Worm (Caenorhabditis elegans) whole organism, young adult: ENCODE measurements around the gene F37C12.14.

Experiments
- C17E4.6 ChIP-seq: fragments of 200-800 bp; sonication (Bioruptor generic); IDR thresholded peaks from 2 replicates; pipeline ENCODE4 v1.3.6; 2022; ENCODE audit warnings: missing genetic modification reagents, missing genetic modification characterization, missing compliant biosample characterization
- D2030.7 ChIP-seq: fragments of 200-800 bp; sonication (Bioruptor generic); IDR thresholded peaks from 2 replicates; pipeline ENCODE4 v1.3.6; 2022; ENCODE audit warnings: missing genetic modification reagents, missing genetic modification characterization, missing compliant biosample characterization
- F22D6.2 ChIP-seq: sonication (generic microtip); optimal IDR thresholded peaks from 2 replicates; lab custom pipeline; 2016; ENCODE audit warnings: mild to moderate bottlenecking, missing genetic modification characterization, missing compliant biosample characterization
- F33H1.4 ChIP-seq: fragments of 200-800 bp; sonication (Bioruptor generic); IDR thresholded peaks from 2 replicates; pipeline ENCODE4 v1.3.6; 2022; ENCODE audit warnings: missing genetic modification reagents, missing genetic modification characterization, missing compliant biosample characterization
- F52B5.7 ChIP-seq: sonication (generic microtip); optimal IDR thresholded peaks from 2 replicates; lab custom pipeline; 2016; ENCODE audit warnings: mild to moderate bottlenecking, missing genetic modification characterization, missing compliant biosample characterization
- Y56A3A.18 ChIP-seq: fragments of 200-800 bp; sonication (Bioruptor generic); IDR thresholded peaks from 2 replicates; pipeline ENCODE4 v1.3.6; 2022; ENCODE audit warnings: missing genetic modification reagents, missing genetic modification characterization, missing compliant biosample characterization
- Y67H2A.10 ChIP-seq: fragments of 200-800 bp; sonication (Bioruptor generic); conservative IDR thresholded peaks from 2 replicates; pipeline ENCODE4 v1.3.6; 2022; ENCODE audit warnings: missing genetic modification reagents, missing genetic modification characterization, missing compliant biosample characterization
- Y95B8A.8 ChIP-seq: fragments of 200-800 bp; sonication (Bioruptor generic); IDR thresholded peaks from 2 replicates; pipeline ENCODE4 v1.3.6; 2022; ENCODE audit warnings: missing genetic modification reagents, missing genetic modification characterization, missing compliant biosample characterization
- aptf-2 ChIP-seq: fragments of 200-800 bp; sonication (Bioruptor generic); conservative IDR thresholded peaks from 2 replicates; pipeline ENCODE4 v1.3.6; 2022; ENCODE audit warnings: missing genetic modification reagents, missing genetic modification characterization, missing compliant biosample characterization
- attf-3 ChIP-seq: fragments of 200-800 bp; sonication (Bioruptor generic); conservative IDR thresholded peaks from 2 replicates; pipeline ENCODE4 v1.3.6; 2022; ENCODE audit warnings: missing genetic modification reagents, missing genetic modification characterization, missing compliant biosample characterization
- cebp-2 ChIP-seq: fragments of 200-800 bp; sonication (Bioruptor generic); IDR thresholded peaks from 2 replicates; pipeline ENCODE4 v1.3.6; 2022; ENCODE audit warnings: missing genetic modification characterization, missing compliant biosample characterization
- ceh-79 ChIP-seq: sonication (generic microtip); optimal IDR thresholded peaks from 2 replicates; lab custom pipeline; 2017; ENCODE audit warnings: mild to moderate bottlenecking, missing genetic modification characterization, missing compliant biosample characterization
- ceh-91 ChIP-seq: fragments of 200-800 bp; sonication (Bioruptor generic); IDR thresholded peaks from 2 replicates; pipeline ENCODE4 v1.3.6; 2022; ENCODE audit warnings: missing genetic modification reagents, missing genetic modification characterization, missing compliant biosample characterization
- die-1 ChIP-seq: sonication (generic microtip); optimal IDR thresholded peaks from 2 replicates; lab custom pipeline; 2016; ENCODE audit warnings: missing genotype, mild to moderate bottlenecking, missing genetic modification characterization, missing compliant biosample characterization
- dox-1 ChIP-seq: fragments of 200-800 bp; sonication (Bioruptor generic); IDR thresholded peaks from 2 replicates; pipeline ENCODE4 v1.3.6; 2022; ENCODE audit warnings: missing genetic modification reagents, missing genetic modification characterization, missing compliant biosample characterization
- dpff-1 ChIP-seq: sonication (generic microtip); optimal IDR thresholded peaks from 2 replicates; lab custom pipeline; 2017; ENCODE audit warnings: mild to moderate bottlenecking, missing genetic modification characterization, missing compliant biosample characterization
- egl-18 ChIP-seq: fragments of 200-800 bp; sonication (Bioruptor generic); IDR thresholded peaks from 2 replicates; pipeline ENCODE4 v1.3.6; 2022; ENCODE audit warnings: missing genetic modification reagents, missing genetic modification characterization, missing compliant biosample characterization
- ets-4 ChIP-seq: fragments of 200-800 bp; sonication (Bioruptor generic); optimal IDR thresholded peaks from 2 replicates; lab custom pipeline; 2018; ENCODE audit warnings: mild to moderate bottlenecking, missing genetic modification characterization, missing compliant biosample characterization
- him-1 ChIP-seq: sonication (generic microtip); optimal IDR thresholded peaks from 2 replicates; lab custom pipeline; 2016; ENCODE audit warnings: missing genotype, missing genetic modification reagents, missing genetic modification characterization, missing compliant biosample characterization
- hlh-26 ChIP-seq: fragments of 200-800 bp; sonication (Bioruptor generic); conservative IDR thresholded peaks from 2 replicates; pipeline ENCODE4 v1.3.6; 2022; ENCODE audit warnings: missing genetic modification reagents, missing genetic modification characterization, missing compliant biosample characterization
- hrde-1 ChIP-seq: sonication (generic microtip); optimal IDR thresholded peaks from 2 replicates; lab custom pipeline; 2016; ENCODE audit warnings: missing genetic modification characterization, mild to moderate bottlenecking, missing compliant biosample characterization, moderate library complexity, missing genotype, missing genetic modification reagents, borderline replicate concordance
- lin-40 ChIP-seq: sonication (generic microtip); optimal IDR thresholded peaks from 2 replicates; lab custom pipeline; 2016; ENCODE audit warnings: missing genetic modification characterization, mild to moderate bottlenecking, missing compliant biosample characterization, missing genotype, missing genetic modification reagents
- lin-54 ChIP-seq: fragments of 200-800 bp; sonication (Bioruptor generic); optimal IDR thresholded peaks from 2 replicates; lab custom pipeline; 2018; ENCODE audit warnings: mild to moderate bottlenecking, missing genetic modification characterization, missing compliant biosample characterization
- lsl-1 ChIP-seq: fragments of 200-800 bp; sonication (Bioruptor generic); optimal IDR thresholded peaks from 2 replicates; lab custom pipeline; 2018; ENCODE audit warnings: mild to moderate bottlenecking, missing genetic modification characterization, moderate library complexity, missing compliant biosample characterization
- lsy-27 ChIP-seq: sonication (generic microtip); optimal IDR thresholded peaks from 2 replicates; lab custom pipeline; 2017; ENCODE audit warnings: missing genetic modification characterization, mild to moderate bottlenecking, missing compliant biosample characterization, antibody characterized with exemption, missing genotype, borderline replicate concordance; ENCODE audit not compliant: insufficient read depth
- madf-6 ChIP-seq: fragments of 200-800 bp; sonication (Bioruptor generic); IDR thresholded peaks from 2 replicates; pipeline ENCODE4 v1.3.6; 2022; ENCODE audit warnings: missing genetic modification reagents, missing genetic modification characterization, missing compliant biosample characterization
- madf-8 ChIP-seq: fragments of 200-800 bp; sonication (Bioruptor generic); conservative IDR thresholded peaks from 2 replicates; pipeline ENCODE4 v1.3.6; 2022; ENCODE audit warnings: missing genetic modification reagents, missing genetic modification characterization, missing compliant biosample characterization
- mcd-1 ChIP-seq: fragments of 200-800 bp; sonication (Bioruptor generic); IDR thresholded peaks from 2 replicates; pipeline ENCODE4 v1.3.6; 2022; ENCODE audit warnings: missing genetic modification reagents, missing genetic modification characterization, missing compliant biosample characterization
- mel-28 ChIP-seq: sonication (generic microtip); optimal IDR thresholded peaks from 2 replicates; lab custom pipeline; 2016; ENCODE audit warnings: borderline replicate concordance, mild to moderate bottlenecking, missing genetic modification characterization, missing compliant biosample characterization
- nfyb-1 ChIP-seq: fragments of 200-800 bp; sonication (Bioruptor generic); IDR thresholded peaks from 2 replicates; pipeline ENCODE4 v1.3.6; 2022; ENCODE audit warnings: missing genetic modification reagents, missing genetic modification characterization, missing compliant biosample characterization
- nhr-90 ChIP-seq: sonication (generic microtip); optimal IDR thresholded peaks from 2 replicates; lab custom pipeline; 2016; ENCODE audit warnings: missing genotype, mild to moderate bottlenecking, missing genetic modification characterization, missing compliant biosample characterization
- snpc-1.3 ChIP-seq: sonication (generic microtip); optimal IDR thresholded peaks from 2 replicates; lab custom pipeline; 2017; ENCODE audit warnings: missing genetic modification characterization, mild to moderate bottlenecking, missing compliant biosample characterization, antibody characterized with exemption, moderate library complexity, missing genotype, missing genetic modification reagents; ENCODE audit not compliant: insufficient read depth
- snpc-3.4 ChIP-seq: sonication (generic microtip); optimal IDR thresholded peaks from 2 replicates; lab custom pipeline; 2017; ENCODE audit warnings: missing genetic modification characterization, mild to moderate bottlenecking, missing compliant biosample characterization, antibody characterized with exemption, moderate library complexity, missing genotype, missing genetic modification reagents
- sptf-2 ChIP-seq: fragments of 200-800 bp; sonication (Bioruptor generic); optimal IDR thresholded peaks from 2 replicates; lab custom pipeline; 2018; ENCODE audit warnings: mild to moderate bottlenecking, missing genetic modification characterization, missing compliant biosample characterization
- unc-62 ChIP-seq: fragments of 150-350 bp; optimal IDR thresholded peaks from 2 replicates; lab custom pipeline; 2014; ENCODE audit warnings: missing biosample characterization, missing genetic modification reagents, missing genetic modification characterization
- xnd-1 ChIP-seq: sonication (generic microtip); optimal IDR thresholded peaks from 2 replicates; lab custom pipeline; 2016; ENCODE audit warnings: missing genotype, missing genetic modification reagents, missing genetic modification characterization, missing compliant biosample characterization
- zfh-2 ChIP-seq: fragments of 200-800 bp; sonication (Bioruptor generic); conservative IDR thresholded peaks from 2 replicates; pipeline ENCODE4 v1.3.6; 2022; ENCODE audit warnings: missing genetic modification reagents, missing genetic modification characterization, missing compliant biosample characterization
- ztf-18 ChIP-seq: sonication (generic microtip); optimal IDR thresholded peaks from 2 replicates; lab custom pipeline; 2016; ENCODE audit warnings: missing genotype, mild to moderate bottlenecking, missing genetic modification characterization, missing compliant biosample characterization
- ztf-22 ChIP-seq: fragments of 200-800 bp; sonication (Bioruptor generic); optimal IDR thresholded peaks from 2 replicates; lab custom pipeline; 2018; ENCODE audit warnings: mild to moderate bottlenecking, missing genetic modification characterization, moderate library complexity, missing compliant biosample characterization
- ztf-28 ChIP-seq: fragments of 200-800 bp; sonication (Bioruptor generic); IDR thresholded peaks from 2 replicates; pipeline ENCODE4 v1.3.6; 2022; ENCODE audit warnings: missing genetic modification reagents, missing genetic modification characterization, missing compliant biosample characterization

F37C12.14 gene

DNA sequence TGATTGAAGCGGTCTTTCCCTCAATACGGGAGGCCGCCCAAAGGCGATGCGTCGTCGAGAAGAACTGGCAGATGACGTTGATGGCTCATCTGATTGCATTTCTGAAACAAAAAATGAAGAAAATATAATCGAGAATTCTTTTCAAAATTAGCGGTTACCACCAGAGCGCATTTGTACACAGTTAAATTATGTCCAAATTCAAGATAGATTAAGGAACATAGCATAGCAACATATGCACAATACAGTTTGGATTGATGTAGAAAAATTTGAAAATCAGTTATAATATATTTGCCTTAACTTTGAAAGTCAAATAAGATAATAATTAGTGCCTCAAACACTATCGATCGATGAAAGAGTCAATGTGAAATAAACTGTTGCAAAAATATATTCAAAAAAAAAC is 44.3 kb upstream of the F37C12.14 start, which contains the start of gene R151.8:
TSS of gene R151.8 (minus strand) at position 101 of the 400 bp plus-strand sequence.
- TF ChIP-seq C17E4.6 (GFP tag; lab: Robert Waterston, UW) (no peak), hrde-1 (tag; lab: Kevin White, UChicago) (no peak), madf-6 (GFP tag; lab: Robert Waterston, UW) (no peak), Y95B8A.8 (no peak), unc-62 (GFP tag; lab: Kevin White, UChicago) (no peak), ceh-79 (tag; lab: Kevin White, UChicago) (no peak)
- TF ChIP-seq, all 124 proteins: peak for 0

- no peak for TF ChIP-seq unc-62 (GFP tag; lab: Kevin White, UChicago)
- TF ChIP-seq die-1 (tag; lab: Kevin White, UChicago) = no peak
- no peak for TF ChIP-seq ets-4 (GFP tag; lab: Kevin White, UChicago)
- no peak for TF ChIP-seq C17E4.6 (GFP tag; lab: Robert Waterston, UW)
- TF ChIP-seq Y95B8A.8 = no peak
- no peak for TF ChIP-seq F52B5.7
- no peak for TF ChIP-seq mcd-1 (GFP tag; lab: Robert Waterston, UW)
- TF ChIP-seq nfyb-1 (GFP tag; lab: Robert Waterston, UW) = no peak
- no peak for TF ChIP-seq lsy-27 (tag; lab: Kevin White, UChicago)
- no peak for TF ChIP-seq lin-54 (GFP tag; lab: Kevin White, UChicago)
- TF ChIP-seq F22D6.2 (tag; lab: Kevin White, UChicago) = no peak
- no peak for TF ChIP-seq ceh-79 (tag; lab: Kevin White, UChicago)
- TF ChIP-seq Y67H2A.10 (GFP tag; lab: Robert Waterston, UW) = no peak
- TF ChIP-seq, all 124 proteins: peak for 0
Measured at ce11 chrIII:7226607-7227006, 41.2 kb upstream of the F37C12.14 start, which contains the start of gene hsp-75. Gene hsp-75, minus strand, starts transcription at chrIII:7226707.

DNA sequence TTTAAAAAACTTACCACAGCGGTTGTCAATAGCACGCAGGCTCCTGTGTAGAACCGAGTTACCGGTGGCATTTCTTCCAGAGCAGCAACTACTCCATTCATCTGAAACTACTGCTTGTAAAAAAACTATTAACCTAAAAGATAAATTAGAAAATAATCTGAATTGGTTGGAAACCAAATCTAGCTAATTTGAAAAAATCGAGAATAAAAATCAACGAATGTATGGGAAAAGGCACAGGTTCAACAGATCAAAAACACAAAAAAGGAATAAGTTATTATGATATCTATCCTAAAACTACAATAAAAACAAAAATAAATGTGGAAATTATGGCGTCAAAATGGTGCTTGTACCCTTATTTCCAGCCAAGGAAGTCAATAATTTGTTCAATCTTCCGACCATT is 37.7 kb upstream of the F37C12.14 start, which contains the start of gene der-2:
TSS of gene der-2 (minus strand) at position 101 of the 400 bp plus-strand sequence.
- no peak for TF ChIP-seq hrde-1 (tag; lab: Kevin White, UChicago)
- no peak for TF ChIP-seq attf-3 (GFP tag; lab: Robert Waterston, UW)
- TF ChIP-seq nhr-90 (tag; lab: Kevin White, UChicago) = no peak
- no peak for TF ChIP-seq mel-28 (tag; lab: Kevin White, UChicago)
- TF ChIP-seq zfh-2 (GFP tag; lab: Robert Waterston, UW) = no peak
- no peak for TF ChIP-seq aptf-2
- no peak for TF ChIP-seq ztf-28 (GFP tag; lab: Robert Waterston, UW)
- no peak for TF ChIP-seq lsl-1 (GFP tag; lab: Kevin White, UChicago)
- no peak for TF ChIP-seq dpff-1 (tag; lab: Kevin White, UChicago)
- TF ChIP-seq snpc-1.3 (tag; lab: Kevin White, UChicago) = no peak

- TF ChIP-seq madf-8 (peak; percentile 28), lsl-1 (GFP tag; lab: Kevin White, UChicago) (peak; percentile 90), hlh-26 (GFP tag; lab: Robert Waterston, UW) (no peak), Y56A3A.18 (GFP tag; lab: Robert Waterston, UW) (0 out of 2 replicates have a peak, but pooled peaks have one; percentile 37), ceh-91 (GFP tag; lab: Robert Waterston, UW) (peak; percentile 53; the same call in 1 of the 2 replicates), snpc-3.4 (tag; lab: Kevin White, UChicago) (peak; percentile 22), F33H1.4 (GFP tag; lab: Robert Waterston, UW) (peak; percentile 64; the same call in 1 of the 2 replicates), him-1 (tag; lab: Kevin White, UChicago) (peak; percentile 77), egl-18 (GFP tag; lab: Robert Waterston, UW) (no peak), D2030.7 (no peak), ztf-22 (GFP tag; lab: Kevin White, UChicago) (no peak), dox-1 (GFP tag; lab: Robert Waterston, UW) (no peak), cebp-2 (GFP tag; lab: Robert Waterston, UW) (no peak), madf-6 (GFP tag; lab: Robert Waterston, UW) (peak; percentile 55), sptf-2 (GFP tag; lab: Kevin White, UChicago) (no peak), lin-40 (tag; lab: Kevin White, UChicago) (no peak), ztf-18 (tag; lab: Kevin White, UChicago) (no peak), xnd-1 (tag; lab: Kevin White, UChicago) (peak; percentile 35), zfh-2 (GFP tag; lab: Robert Waterston, UW) (no peak)
- TF ChIP-seq, all 124 proteins: peak for 9
Measured at ce11 chrIII:7221103-7221502, 35.7 kb upstream of the F37C12.14 start.
